Worm (Caenorhabditis elegans) whole organism, L4 larva: ENCODE data around the gene stg-1.

Experiments
- ZK546.5 ChIP-seq, 2 experiments: sonication (generic microtip); optimal IDR thresholded peaks; 2 replicates each; lab custom pipeline; 2017; ENCODE audit warnings: missing biosample characterization in 2 of 2, missing genetic modification characterization in 2 of 2
- ama-1 ChIP-seq: fragments of 150-350 bp; optimal IDR thresholded peaks from 2 replicates; lab custom pipeline; 2014; ENCODE audit warnings: inconsistent platforms, mixed read lengths
- arid-1 ChIP-seq: fragments of 200-800 bp; sonication (Bioruptor generic); conservative IDR thresholded peaks from 2 replicates; pipeline ENCODE4 v1.3.6; 2022; ENCODE audit warnings: missing genetic modification reagents, missing genetic modification characterization, missing compliant biosample characterization
- attf-4 ChIP-seq: sonication (generic microtip); optimal IDR thresholded peaks from 3 replicates; lab custom pipeline; 2017; ENCODE audit warnings: missing biosample characterization, missing genetic modification characterization
- daf-19 ChIP-seq: fragments of 200-800 bp; sonication (Bioruptor generic); conservative IDR thresholded peaks from 2 replicates; pipeline ENCODE4 v1.3.6; 2022; ENCODE audit warnings: missing genetic modification characterization, missing compliant biosample characterization
- fkh-10 ChIP-seq: fragments of 150-350 bp; optimal IDR thresholded peaks from 2 replicates; lab custom pipeline; 2014; ENCODE audit warnings: missing biosample characterization, missing genetic modification reagents, missing genetic modification characterization
- lsy-2 ChIP-seq, 2 experiments: fragments of 150-350 bp in 1 of 2; sonication (generic microtip) in 1 of 2; optimal IDR thresholded peaks; 2 replicates each; lab custom pipeline; 2014 to 2017; ENCODE audit warnings: missing biosample characterization in 2 of 2, missing genetic modification characterization in 2 of 2
- mdt-29 ChIP-seq: fragments of 200-800 bp; sonication (Bioruptor generic); IDR thresholded peaks from 2 replicates; pipeline ENCODE4 v1.3.6; 2022; ENCODE audit warnings: missing genetic modification reagents, missing genetic modification characterization, missing compliant biosample characterization
- mep-1 ChIP-seq: fragments of 150-350 bp; sonication (generic microtip); optimal IDR thresholded peaks from 3 replicates; lab custom pipeline; 2014; ENCODE audit warnings: missing biosample characterization, missing genetic modification characterization
- mes-2 ChIP-seq: sonication (generic microtip); optimal IDR thresholded peaks from 2 replicates; lab custom pipeline; 2016; ENCODE audit warnings: missing genotype, mild to moderate bottlenecking, missing genetic modification characterization, missing compliant biosample characterization; ENCODE audit not compliant: poor library complexity, severe bottlenecking
- nhr-11 ChIP-seq: fragments of 150-350 bp; optimal IDR thresholded peaks from 2 replicates; lab custom pipeline; 2014; ENCODE audit warnings: missing biosample characterization, missing genetic modification characterization
- nhr-6 ChIP-seq: fragments of 150-350 bp; optimal IDR thresholded peaks from 2 replicates; lab custom pipeline; 2014; ENCODE audit warnings: missing biosample characterization, missing genetic modification characterization

- TF ChIP-seq attf-4 (no peak), ZK546.5 (tag; optimal IDR thresholded peaks at IDR 0.05; lab: Kevin White, UChicago) (no peak), mdt-29 (GFP tag; lab: Robert Waterston, UW) (no peak), lsy-2 (tag; optimal IDR thresholded peaks at IDR 0.05; lab: Kevin White, UChicago) (no peak), arid-1 (GFP tag; lab: Robert Waterston, UW) (no peak), mes-2 (no peak), ama-1 (lab: Kevin White, UChicago) (no peak), nhr-6 (tag; lab: Kevin White, UChicago) (no peak), nhr-11 (tag; lab: Kevin White, UChicago) (peak; percentile 75), mep-1 (tag; lab: Kevin White, UChicago) (no peak), fkh-10 (no peak), daf-19 (GFP tag; lab: Robert Waterston, UW) (no peak)
Measured at ce11 chrII:10012490-10012889, 48.0 kb downstream of the stg-1 start.
